Worm (Caenorhabditis elegans): ENCODE results near the gene Y41E3.22.

ce11 chrIV:14985859-14986258 lies 35.3 kb downstream of the Y41E3.22 start:
- TF ChIP-seq aly-2 (tag; optimal IDR thresholded peaks at IDR 0.05) (no peak), snpc-4 (tag; optimal IDR thresholded peaks at IDR 0.05) (no peak), fkh-10 (GFP tag; optimal IDR thresholded peaks at IDR 0.05) (no peak), nhr-12 (tag; optimal IDR thresholded peaks at IDR 0.05) (no peak), mep-1 (tag; optimal IDR thresholded peaks at IDR 0.05) (no peak), blmp-1 (tag; optimal IDR thresholded peaks at IDR 0.05) (no peak), xbp-1 (tag; optimal IDR thresholded peaks at IDR 0.05) (no peak)
